Worm (Caenorhabditis elegans) whole organism, midembryonic: Measurements from ENCODE around the gene B0563.18.

Experiments
- T22C8.4 ChIP-seq: fragments of 200-800 bp; sonication (Bioruptor generic); IDR thresholded peaks from 2 replicates; pipeline ENCODE4 v1.3.6; 2022; ENCODE audit warnings: missing genetic modification characterization, missing compliant biosample characterization
- cog-1 ChIP-seq: sonication (generic microtip); optimal IDR thresholded peaks from 2 replicates; lab custom pipeline; 2016; ENCODE audit warnings: missing genetic modification characterization, missing compliant biosample characterization
- flt-1 ChIP-seq: fragments of 200-800 bp; sonication (Bioruptor generic); IDR thresholded peaks from 2 replicates; pipeline ENCODE4 v1.3.6; 2022; ENCODE audit warnings: missing genetic modification characterization, missing compliant biosample characterization
- klf-2 ChIP-seq: fragments of 200-800 bp; sonication (Bioruptor generic); conservative IDR thresholded peaks from 2 replicates; pipeline ENCODE4 v1.3.6; 2022; ENCODE audit warnings: missing genetic modification reagents, missing genetic modification characterization, missing compliant biosample characterization
- med-1 ChIP-seq: sonication (generic microtip); optimal IDR thresholded peaks from 2 replicates; lab custom pipeline; 2017; ENCODE audit warnings: missing genetic modification characterization, mild to moderate bottlenecking, missing compliant biosample characterization, antibody characterized with exemption, missing genetic modification reagents; ENCODE audit not compliant: insufficient read depth
- ref-1 ChIP-seq: fragments of 200-800 bp; sonication (Bioruptor generic); conservative IDR thresholded peaks from 2 replicates; pipeline ENCODE4 v1.3.6; 2022; ENCODE audit warnings: missing genetic modification reagents, missing genetic modification characterization, missing compliant biosample characterization
- tab-1 ChIP-seq: fragments of 200-800 bp; sonication (Bioruptor generic); IDR thresholded peaks from 2 replicates; pipeline ENCODE4 v1.3.6; 2022; ENCODE audit warnings: missing genetic modification characterization, missing compliant biosample characterization
- ztf-23 ChIP-seq: fragments of 200-800 bp; sonication (Bioruptor generic); IDR thresholded peaks from 2 replicates; pipeline ENCODE4 v1.3.6; 2022; ENCODE audit warnings: missing genetic modification reagents, missing genetic modification characterization, missing compliant biosample characterization
- ztf-29 ChIP-seq: fragments of 200-800 bp; sonication (Bioruptor generic); IDR thresholded peaks from 2 replicates; pipeline ENCODE4 v1.3.6; 2022; ENCODE audit warnings: missing genetic modification reagents, missing genetic modification characterization, missing compliant biosample characterization

DNA sequence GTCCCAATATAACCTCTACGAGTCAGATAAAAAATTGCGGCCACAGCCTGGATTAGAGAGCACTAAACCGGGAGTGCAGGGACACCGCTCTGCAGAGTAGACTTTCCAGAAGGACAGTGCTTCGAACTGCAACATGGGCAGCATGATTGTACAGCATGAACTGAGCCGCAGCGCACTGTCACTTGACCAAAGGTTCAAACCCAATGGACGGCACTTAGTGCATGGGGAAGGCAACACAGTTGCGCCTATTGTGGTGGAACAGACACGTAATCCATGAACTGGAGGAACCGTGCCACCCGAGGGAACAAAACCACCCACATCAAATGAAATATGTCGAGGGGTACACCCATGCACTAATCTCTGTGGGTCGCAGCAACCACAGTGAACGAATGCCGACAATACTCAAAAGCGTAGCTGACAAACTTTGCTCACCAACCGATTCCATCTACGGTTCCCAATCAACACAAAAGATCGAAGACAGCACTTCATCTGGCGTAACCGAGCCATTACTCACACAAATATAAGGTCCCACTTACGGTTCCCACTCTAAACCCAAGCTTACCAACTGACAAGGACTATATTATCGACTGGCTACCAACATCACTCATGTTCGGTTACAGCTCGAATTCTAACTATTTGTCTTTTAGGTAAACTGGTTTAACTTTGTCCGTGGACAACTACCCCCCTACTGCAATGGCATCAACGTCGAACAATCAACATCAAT, 23.2 kb downstream of the B0563.18 start:
- TF ChIP-seq klf-2 (no peak), ztf-23 (GFP tag; lab: Robert Waterston, UW) (no peak), med-1 (GFP tag; lab: Kevin White, UChicago) (no peak), ztf-29 (GFP tag; lab: Robert Waterston, UW) (no peak), T22C8.4 (GFP tag; lab: Robert Waterston, UW) (no peak), flt-1 (no peak), ref-1 (GFP tag; lab: Robert Waterston, UW) (no peak), tab-1 (GFP tag; lab: Robert Waterston, UW) (no peak), cog-1 (tag; lab: Kevin White, UChicago) (no peak)
